Worm (Caenorhabditis elegans) whole organism, mixed stage, embryonic: ENCODE data around the gene bath-30.

Experiments
- M03D4.4 ChIP-seq: sonication (generic microtip); optimal IDR thresholded peaks from 2 replicates; lab custom pipeline; 2017; ENCODE audit warnings: mild to moderate bottlenecking, missing genetic modification characterization, missing compliant biosample characterization
- bed-3 ChIP-seq: fragments of 200-800 bp; sonication (Bioruptor generic); optimal IDR thresholded peaks from 3 replicates; lab custom pipeline; 2018; ENCODE audit warnings: mild to moderate bottlenecking, missing genetic modification characterization, moderate library complexity, missing compliant biosample characterization
- blmp-1 ChIP-seq: fragments of 150-350 bp; optimal IDR thresholded peaks from 2 replicates; lab custom pipeline; 2014; ENCODE audit warnings: missing biosample characterization, missing genetic modification characterization
- ceh-39 ChIP-seq: fragments of 150-350 bp; optimal IDR thresholded peaks from 2 replicates; lab custom pipeline; 2014; ENCODE audit warnings: missing biosample characterization, missing genetic modification characterization
- ceh-43 ChIP-seq: fragments of 200-800 bp; sonication (Bioruptor generic); optimal IDR thresholded peaks from 2 replicates; lab custom pipeline; 2018; ENCODE audit warnings: mild to moderate bottlenecking, missing genetic modification characterization, moderate library complexity, missing compliant biosample characterization
- ceh-83 ChIP-seq: fragments of 200-800 bp; sonication (Bioruptor generic); optimal IDR thresholded peaks from 2 replicates; lab custom pipeline; 2018; ENCODE audit warnings: mild to moderate bottlenecking, missing genetic modification characterization, missing compliant biosample characterization
- ces-1 ChIP-seq: fragments of 150-350 bp; optimal IDR thresholded peaks from 2 replicates; lab custom pipeline; 2014; ENCODE audit warnings: missing biosample characterization, missing genetic modification reagents, missing genetic modification characterization
- drap-1 ChIP-seq: fragments of 200-800 bp; sonication (Bioruptor generic); optimal IDR thresholded peaks from 3 replicates; lab custom pipeline; 2018; ENCODE audit warnings: mild to moderate bottlenecking, missing genetic modification characterization, missing compliant biosample characterization
- elt-1 ChIP-seq: sonication (generic microtip); optimal IDR thresholded peaks from 2 replicates; lab custom pipeline; 2017; ENCODE audit warnings: missing genetic modification characterization, mild to moderate bottlenecking, missing compliant biosample characterization, antibody characterized with exemption, moderate library complexity, borderline replicate concordance; ENCODE audit not compliant: insufficient read depth
- elt-3 ChIP-seq: fragments of 150-350 bp; optimal IDR thresholded peaks from 2 replicates; lab custom pipeline; 2014; ENCODE audit warnings: missing biosample characterization, missing genetic modification characterization
- flh-1 ChIP-seq: fragments of 200-800 bp; sonication (Bioruptor generic); optimal IDR thresholded peaks from 2 replicates; lab custom pipeline; 2018; ENCODE audit warnings: mild to moderate bottlenecking, missing genetic modification characterization, moderate library complexity, missing compliant biosample characterization
- ham-2 ChIP-seq: fragments of 200-800 bp; sonication (Bioruptor generic); optimal IDR thresholded peaks from 2 replicates; lab custom pipeline; 2018; ENCODE audit warnings: mild to moderate bottlenecking, missing genetic modification characterization, missing compliant biosample characterization
- hlh-1 ChIP-seq: fragments of 150-350 bp; optimal IDR thresholded peaks from 2 replicates; lab custom pipeline; 2014; ENCODE audit warnings: missing biosample characterization, missing genetic modification reagents, missing genetic modification characterization
- lin-13 ChIP-seq: fragments of 150-350 bp; optimal IDR thresholded peaks from 2 replicates; lab custom pipeline; 2014; ENCODE audit warnings: missing biosample characterization, missing genetic modification characterization
- mep-1 ChIP-seq: fragments of 150-350 bp; optimal IDR thresholded peaks from 2 replicates; lab custom pipeline; 2017; ENCODE audit warnings: missing biosample characterization, missing genetic modification reagents, missing genetic modification characterization, inconsistent platforms
- mls-2 ChIP-seq: sonication (generic microtip); optimal IDR thresholded peaks from 2 replicates; lab custom pipeline; 2016; ENCODE audit warnings: mild to moderate bottlenecking, missing genetic modification characterization, moderate library complexity, missing compliant biosample characterization
- nhr-12 ChIP-seq: fragments of 150-350 bp; optimal IDR thresholded peaks from 2 replicates; lab custom pipeline; 2014; ENCODE audit warnings: missing biosample characterization, missing genetic modification characterization
- nhr-2 ChIP-seq: fragments of 150-350 bp; optimal IDR thresholded peaks from 2 replicates; lab custom pipeline; 2014; ENCODE audit warnings: missing biosample characterization, missing genetic modification characterization
- nhr-237 ChIP-seq: fragments of 150-350 bp; optimal IDR thresholded peaks from 2 replicates; lab custom pipeline; 2014; ENCODE audit warnings: missing biosample characterization, missing genetic modification characterization
- nhr-76 ChIP-seq: sonication (generic microtip); optimal IDR thresholded peaks from 2 replicates; lab custom pipeline; 2017; ENCODE audit warnings: missing biosample characterization, missing genetic modification characterization
- pha-4 ChIP-seq: fragments of 150-350 bp; optimal IDR thresholded peaks from 2 replicates; lab custom pipeline; 2018; ENCODE audit warnings: missing biosample characterization, missing genetic modification reagents, missing genetic modification characterization
- sem-2 ChIP-seq: fragments of 200-800 bp; sonication (Bioruptor generic); optimal IDR thresholded peaks from 2 replicates; lab custom pipeline; 2018; ENCODE audit warnings: mild to moderate bottlenecking, missing genetic modification characterization, missing compliant biosample characterization
- snpc-4 ChIP-seq: fragments of 150-350 bp; optimal IDR thresholded peaks from 2 replicates; lab custom pipeline; 2014; ENCODE audit warnings: missing biosample characterization, missing genetic modification characterization
- sptf-1 ChIP-seq: sonication (generic microtip); optimal IDR thresholded peaks from 2 replicates; lab custom pipeline; 2017; ENCODE audit warnings: mild to moderate bottlenecking, missing genetic modification characterization, moderate library complexity, missing compliant biosample characterization
- tbx-8 ChIP-seq: fragments of 200-800 bp; sonication (Bioruptor generic); optimal IDR thresholded peaks from 2 replicates; lab custom pipeline; 2018; ENCODE audit warnings: mild to moderate bottlenecking, missing genetic modification characterization, moderate library complexity, missing compliant biosample characterization
- unc-120 ChIP-seq: sonication (generic microtip); optimal IDR thresholded peaks from 2 replicates; lab custom pipeline; 2017; ENCODE audit warnings: missing genetic modification characterization, missing compliant biosample characterization; ENCODE audit not compliant: poor library complexity, severe bottlenecking
- unc-39 ChIP-seq: fragments of 150-350 bp; optimal IDR thresholded peaks from 2 replicates; lab custom pipeline; 2014; ENCODE audit warnings: missing biosample characterization, missing genetic modification characterization
- unc-62 ChIP-seq: fragments of 150-350 bp; optimal IDR thresholded peaks from 2 replicates; lab custom pipeline; 2014; ENCODE audit warnings: missing biosample characterization, missing genetic modification reagents, missing genetic modification characterization
- zip-8 ChIP-seq: fragments of 150-350 bp; optimal IDR thresholded peaks from 2 replicates; lab custom pipeline; 2014; ENCODE audit warnings: missing biosample characterization, missing genetic modification characterization
- ztf-11 ChIP-seq: fragments of 150-350 bp; optimal IDR thresholded peaks from 2 replicates; lab custom pipeline; 2014; ENCODE audit warnings: missing biosample characterization, missing genetic modification characterization

The bath-30 gene

DNA sequence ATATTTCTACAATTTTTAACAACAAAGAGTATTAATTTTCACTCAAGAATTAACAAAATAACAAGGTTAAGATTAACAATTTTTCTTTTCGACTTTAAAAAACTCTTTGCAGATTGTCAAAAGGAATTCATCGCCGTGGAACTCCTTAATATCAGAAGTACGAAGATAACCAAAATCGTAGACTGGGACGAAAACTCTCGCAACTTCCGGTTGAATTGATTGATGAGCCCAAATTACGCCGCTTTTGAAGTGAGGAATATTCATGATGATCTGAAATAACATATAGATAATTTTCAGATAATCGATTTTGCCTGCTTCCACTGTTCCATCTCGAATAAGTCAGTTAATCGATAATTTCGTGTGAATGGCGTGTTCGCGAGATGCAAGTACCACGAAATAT lies 2.5 kb downstream of the bath-30 start, which contains the start of gene F14D2.15:
Gene F14D2.15, minus strand, starts transcription at position 101 of the 400 bp plus-strand sequence.
- TF ChIP-seq elt-1 (tag; lab: Kevin White, UChicago) (no peak), blmp-1 (tag; lab: Kevin White, UChicago) (no peak), nhr-12 (tag; lab: Kevin White, UChicago) (no peak), pha-4 (no peak)

DNA sequence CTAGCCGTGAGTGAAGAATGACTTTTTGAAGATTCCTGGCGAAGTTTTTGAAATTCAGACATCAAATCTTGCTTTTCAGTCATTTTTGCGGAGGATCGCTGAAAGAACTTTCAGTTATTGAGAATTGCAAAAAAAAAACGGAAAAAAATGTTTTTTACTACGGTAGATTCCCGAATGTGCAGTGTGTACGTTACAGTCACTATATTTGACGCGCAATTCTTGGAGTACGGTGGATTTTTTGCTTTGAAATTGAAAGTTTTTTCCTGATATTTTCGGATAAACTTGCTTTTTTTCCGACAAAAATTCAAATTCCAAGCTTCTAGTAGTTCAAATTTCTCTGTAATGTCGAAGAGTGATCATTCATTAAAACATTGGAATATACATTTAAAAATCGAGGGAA lies 4.2 kb downstream of the bath-30 start, which contains the start of gene F14D2.11:
Gene F14D2.11, minus strand, starts transcription at position 101 of the 400 bp plus-strand sequence.
- no peak for TF ChIP-seq zip-8
- TF ChIP-seq unc-62 (GFP tag; lab: Kevin White, UChicago) = no peak
- TF ChIP-seq sptf-1 (tag; lab: Kevin White, UChicago) = no peak
- TF ChIP-seq ceh-39 (tag; lab: Kevin White, UChicago) = no peak
- no peak for TF ChIP-seq bed-3
- TF ChIP-seq nhr-2 (tag; lab: Kevin White, UChicago) = no peak
- no peak for TF ChIP-seq snpc-4 (tag; lab: Kevin White, UChicago)
- no peak for TF ChIP-seq unc-120
- TF ChIP-seq ztf-11 (tag; lab: Kevin White, UChicago) = no peak
- TF ChIP-seq flh-1 (GFP tag; lab: Kevin White, UChicago) = no peak
- TF ChIP-seq, all 35 proteins: peak for 0

DNA sequence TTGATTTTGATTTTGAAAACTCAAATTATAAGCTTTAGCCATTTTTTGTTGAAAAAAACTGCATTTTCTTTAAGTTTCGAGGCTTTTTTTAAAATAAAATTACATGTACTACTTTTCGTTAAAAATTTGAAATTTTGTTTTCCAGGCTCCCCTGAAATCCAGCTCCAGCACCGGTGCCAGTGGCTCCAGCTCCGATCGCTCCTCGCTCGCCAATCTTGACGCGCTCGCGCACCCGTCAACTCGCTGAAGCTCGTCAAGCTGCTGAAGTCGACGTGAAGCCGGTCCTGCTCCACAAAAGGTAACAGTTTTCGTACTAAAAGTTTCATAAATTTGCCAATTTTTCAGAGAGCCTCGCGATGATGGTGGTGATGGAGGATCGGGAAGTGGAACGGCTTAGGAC lies 5.4 kb downstream of the bath-30 start:
- no peak for TF ChIP-seq M03D4.4 (tag; lab: Kevin White, UChicago)
- TF ChIP-seq bed-3 = no peak
- no peak for TF ChIP-seq unc-120
- no peak for TF ChIP-seq nhr-76
- TF ChIP-seq nhr-237 (tag; lab: Kevin White, UChicago) = no peak
- TF ChIP-seq elt-3 (tag; lab: Kevin White, UChicago) = no peak
- no peak for TF ChIP-seq ceh-43 (GFP tag; lab: Kevin White, UChicago)
- no peak for TF ChIP-seq pha-4
- no peak for TF ChIP-seq flh-1 (GFP tag; lab: Kevin White, UChicago)
- no peak for TF ChIP-seq nhr-12 (tag; lab: Kevin White, UChicago)
- TF ChIP-seq lin-13 (tag; lab: Kevin White, UChicago) = no peak
- TF ChIP-seq ceh-83 (GFP tag; lab: Kevin White, UChicago) = no peak
- TF ChIP-seq sptf-1 (tag; lab: Kevin White, UChicago) = no peak
- TF ChIP-seq, all 35 proteins: peak for 0

DNA sequence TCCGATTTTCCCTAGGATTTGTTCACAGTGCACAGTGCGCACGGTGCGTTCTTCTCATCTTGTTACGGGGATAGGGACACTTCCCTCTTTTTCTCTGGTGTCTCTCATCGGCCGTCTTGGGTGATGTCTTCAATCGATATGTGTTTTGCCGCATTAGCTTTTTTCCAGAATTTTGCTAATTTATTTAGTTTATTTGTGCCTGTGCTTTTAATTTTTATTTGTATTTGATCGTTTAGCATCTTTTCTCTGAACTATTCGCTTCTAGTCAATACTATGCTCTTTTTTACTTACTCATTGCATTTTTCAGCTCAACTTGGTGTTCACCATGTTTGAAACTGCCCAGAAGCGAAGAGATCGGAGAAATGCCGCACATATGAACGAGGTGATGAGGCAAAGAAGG lies 5.9 kb downstream of the bath-30 start, which contains the start of gene F14D2.5:
Gene F14D2.5, plus strand, starts transcription at position 301 of the 400 bp plus-strand sequence.
- no peak for TF ChIP-seq drap-1 (GFP tag; lab: Kevin White, UChicago)
- peak; percentile 64 for TF ChIP-seq ceh-83 (GFP tag; lab: Kevin White, UChicago)
- TF ChIP-seq unc-62 (GFP tag; lab: Kevin White, UChicago) = no peak
- no peak for TF ChIP-seq elt-3 (tag; lab: Kevin White, UChicago)
- no peak for TF ChIP-seq lin-13 (tag; lab: Kevin White, UChicago)
- no peak for TF ChIP-seq nhr-12 (tag; lab: Kevin White, UChicago)
- TF ChIP-seq mls-2 (tag; lab: Kevin White, UChicago) = no peak
- TF ChIP-seq elt-1 (tag; lab: Kevin White, UChicago) = no peak

DNA sequence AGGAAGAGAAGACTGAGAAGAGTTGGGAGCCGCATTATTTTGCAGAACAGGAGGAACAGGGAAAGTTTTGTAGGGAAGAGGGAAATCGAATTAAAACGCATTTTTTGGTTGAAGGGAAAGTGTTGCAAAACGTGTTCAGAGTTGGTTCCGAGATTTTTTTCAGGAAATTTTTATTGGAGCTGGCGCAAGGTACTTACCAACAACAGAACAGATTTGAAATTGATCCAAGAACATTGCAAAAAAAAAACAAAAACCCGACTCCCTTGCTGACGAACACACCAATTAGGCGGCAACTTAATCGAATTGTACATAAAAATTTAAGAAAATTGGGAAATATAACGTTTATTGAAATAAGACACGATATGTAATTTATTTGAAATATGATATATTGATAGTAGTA lies 7.6 kb downstream of the bath-30 start, which contains the start of gene F14D2.7:
Gene F14D2.7, minus strand, starts transcription at position 101 of the 400 bp plus-strand sequence.
- TF ChIP-seq unc-39 (tag; lab: Kevin White, UChicago) = no peak
- no peak for TF ChIP-seq ces-1 (GFP tag; lab: Kevin White, UChicago)
- no peak for TF ChIP-seq ztf-11 (tag; lab: Kevin White, UChicago)
- TF ChIP-seq mls-2 (tag; lab: Kevin White, UChicago) = no peak
- no peak for TF ChIP-seq nhr-12 (tag; lab: Kevin White, UChicago)
- TF ChIP-seq M03D4.4 (tag; lab: Kevin White, UChicago) = no peak
- TF ChIP-seq unc-62 (GFP tag; lab: Kevin White, UChicago) = no peak
- TF ChIP-seq mep-1 (tag; lab: Kevin White, UChicago) = no peak
- no peak for TF ChIP-seq drap-1 (GFP tag; lab: Kevin White, UChicago)
- no peak for TF ChIP-seq nhr-76
- no peak for TF ChIP-seq zip-8
- no peak for TF ChIP-seq bed-3

DNA sequence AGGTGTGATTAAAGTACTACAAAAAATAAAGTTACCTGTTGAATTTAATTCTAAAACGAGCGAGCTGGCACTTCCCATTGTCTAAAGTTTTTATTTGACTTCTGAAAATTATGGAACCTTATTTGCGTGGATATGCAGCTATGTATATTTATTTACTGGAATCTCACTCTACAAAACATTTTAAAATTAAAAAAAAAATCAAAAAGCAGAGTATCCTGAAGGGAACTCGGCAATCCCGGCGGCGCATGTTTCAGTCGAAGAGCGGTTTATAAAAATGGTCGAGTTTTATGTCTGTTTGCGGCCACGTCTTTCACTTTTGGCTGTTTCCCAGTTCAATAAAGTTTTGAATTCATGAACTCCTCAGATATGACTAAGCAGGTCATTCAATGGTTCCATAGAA lies 9.1 kb downstream of the bath-30 start, which contains the start of gene F14D2.19:
Gene F14D2.19, minus strand, starts transcription at position 101 of the 400 bp plus-strand sequence.
- TF ChIP-seq zip-8 (no peak), sem-2 (GFP tag; lab: Kevin White, UChicago) (no peak), blmp-1 (tag; lab: Kevin White, UChicago) (no peak), ceh-39 (tag; lab: Kevin White, UChicago) (no peak), pha-4 (no peak), unc-120 (no peak), nhr-237 (tag; lab: Kevin White, UChicago) (no peak), ceh-83 (GFP tag; lab: Kevin White, UChicago) (no peak), mep-1 (tag; lab: Kevin White, UChicago) (no peak), flh-1 (GFP tag; lab: Kevin White, UChicago) (no peak), ham-2 (GFP tag; lab: Kevin White, UChicago) (no peak), tbx-8 (GFP tag; lab: Kevin White, UChicago) (no peak), hlh-1 (tag; lab: Kevin White, UChicago) (no peak), drap-1 (GFP tag; lab: Kevin White, UChicago) (no peak), lin-13 (tag; lab: Kevin White, UChicago) (no peak)
